Worm (Caenorhabditis elegans) whole organism, mixed stage, embryonic: ENCODE measurements around the gene ugt-8.

Experiments used
- nhr-12 ChIP-seq: fragments of 150-350 bp; optimal IDR thresholded peaks from 2 replicates; lab custom pipeline; 2014; ENCODE audit warnings: missing biosample characterization, missing genetic modification characterization
- nhr-76 ChIP-seq: sonication (generic microtip); optimal IDR thresholded peaks from 2 replicates; lab custom pipeline; 2017; ENCODE audit warnings: missing biosample characterization, missing genetic modification characterization
- unc-62 ChIP-seq: fragments of 150-350 bp; optimal IDR thresholded peaks from 2 replicates; lab custom pipeline; 2014; ENCODE audit warnings: missing biosample characterization, missing genetic modification reagents, missing genetic modification characterization
- ztf-11 ChIP-seq: fragments of 150-350 bp; optimal IDR thresholded peaks from 2 replicates; lab custom pipeline; 2014; ENCODE audit warnings: missing biosample characterization, missing genetic modification characterization

DNA sequence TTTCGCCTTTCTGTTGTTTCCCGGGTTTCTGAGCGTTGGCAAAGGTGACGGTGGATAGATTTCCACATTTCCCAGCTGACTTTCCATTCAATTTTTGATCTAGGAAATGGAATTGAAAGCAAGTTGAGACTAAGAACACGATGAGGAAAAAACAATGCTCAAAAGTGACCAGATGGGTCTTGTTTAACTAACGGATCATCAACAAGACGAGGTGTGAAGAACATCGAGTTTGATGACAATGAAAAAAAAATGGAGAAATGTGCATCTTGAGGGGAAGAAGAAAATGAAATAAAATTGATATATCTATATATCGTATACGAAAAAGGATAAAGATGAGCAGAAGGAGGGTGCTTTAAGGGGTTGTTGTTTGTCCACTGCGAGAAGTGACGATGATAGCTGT is 26.1 kb upstream of the ugt-8 start, which contains the start of gene T19H12.6:
- TF ChIP-seq unc-62 (GFP tag; lab: Kevin White, UChicago) (no peak), ztf-11 (tag; lab: Kevin White, UChicago) (no peak), nhr-12 (tag; lab: Kevin White, UChicago) (no peak), nhr-76 (tag; lab: Kevin White, UChicago) (no peak)
